Worm (Caenorhabditis elegans): ENCODE results near the gene lonp-2.

Gene lonp-2

DNA sequence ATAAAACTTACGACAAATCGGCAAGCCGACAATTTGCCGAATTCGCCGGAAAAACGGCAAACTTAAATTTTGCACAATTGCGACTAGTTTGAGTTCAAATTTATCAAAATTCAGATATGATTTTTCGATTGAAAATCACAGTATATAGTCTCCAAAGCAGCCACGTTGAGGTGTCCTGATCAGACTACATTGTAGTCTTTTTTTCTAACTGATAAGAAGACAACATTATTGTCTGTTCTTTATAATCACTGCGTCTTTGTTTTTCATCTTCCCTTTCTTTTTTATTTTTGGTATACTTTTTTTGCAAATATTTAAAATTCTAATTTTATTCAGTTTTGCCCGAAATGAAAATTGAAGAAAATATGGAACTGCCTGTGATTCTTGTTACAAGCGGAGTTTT is at the start of gene lonp-2, which contains the start of gene cest-12:
Gene lonp-2, plus strand, starts transcription at position 334 of the 400 bp plus-strand sequence.
Gene cest-12, minus strand, starts transcription at position 101 of the 400 bp plus-strand sequence.
- no peak for TF ChIP-seq lin-39 (tag; optimal IDR thresholded peaks at IDR 0.05)
- TF ChIP-seq unc-30 (tag; optimal IDR thresholded peaks at IDR 0.05) = no peak
- TF ChIP-seq nhr-20 (tag; optimal IDR thresholded peaks at IDR 0.05) = peak; percentile 20
- TF ChIP-seq nhr-84 (tag; optimal IDR thresholded peaks at IDR 0.05) = no peak
- TF ChIP-seq rnt-1 (tag; optimal IDR thresholded peaks at IDR 0.05) = no peak
- no peak for TF ChIP-seq ama-1 (optimal IDR thresholded peaks at IDR 0.05)
- no peak for TF ChIP-seq unc-62 (GFP tag; optimal IDR thresholded peaks at IDR 0.05)
- no peak for TF ChIP-seq ceh-88 (GFP tag; IDR thresholded peaks at IDR 0.05)
- no peak for TF ChIP-seq fkh-4 (tag; optimal IDR thresholded peaks at IDR 0.05; ENCODE audit: borderline replicate concordance)
- TF ChIP-seq pqm-1 (tag; optimal IDR thresholded peaks at IDR 0.05) = no peak
- no peak for TF ChIP-seq efl-1 (optimal IDR thresholded peaks at IDR 0.05)
- TF ChIP-seq efl-1 (GFP tag; optimal IDR thresholded peaks at IDR 0.05 in 1 of 2) = peak in 1 of 2 experiments; percentile 36
- TF ChIP-seq grh-1 (GFP tag; IDR thresholded peaks at IDR 0.05) = no peak

DNA sequence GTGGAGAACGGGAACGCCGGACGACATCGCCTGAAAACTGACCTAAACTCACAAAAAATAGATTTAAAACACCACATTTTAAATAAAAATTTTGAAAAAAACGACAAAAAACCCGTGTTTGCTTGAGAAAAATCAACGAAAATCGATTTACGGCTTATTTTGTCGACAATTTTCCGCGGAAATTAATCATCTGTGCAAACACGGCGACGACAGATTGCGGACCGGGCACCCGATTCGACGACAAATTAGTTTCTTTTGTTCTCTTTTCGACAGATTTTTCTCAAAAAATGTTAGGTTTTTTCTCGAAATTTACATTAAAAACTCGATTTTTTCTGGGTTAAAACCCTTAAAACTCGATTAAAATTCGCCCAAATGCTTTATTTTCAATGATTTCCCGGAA is 49.1 kb upstream of the lonp-2 start, which contains the start of gene arx-3:
Gene arx-3, minus strand, starts transcription at position 30 of the 400 bp plus-strand sequence.
- peak; percentile 23 to 25 (median 25) for TF ChIP-seq ceh-82 (tag; optimal IDR thresholded peaks at IDR 0.05)
- TF ChIP-seq isw-1 (GFP tag; IDR thresholded peaks at IDR 0.05) = peak; percentile 16; the same call in 1 of the 2 replicates
- peak; percentile 59 for TF ChIP-seq ceh-8 (GFP tag; optimal IDR thresholded peaks at IDR 0.05)
- peak; percentile 34 for TF ChIP-seq snpc-4 (tag; optimal IDR thresholded peaks at IDR 0.05)
- no peak for TF ChIP-seq tlp-1 (tag; optimal IDR thresholded peaks at IDR 0.05)
- peak; percentile 95 for TF ChIP-seq F16B12.6 (tag; optimal IDR thresholded peaks at IDR 0.05)
- peak; percentile 55 for TF ChIP-seq nhr-47 (tag; optimal IDR thresholded peaks at IDR 0.05)
- peak; percentile 26; the same call in 1 of the 2 replicates for TF ChIP-seq grh-1 (GFP tag; IDR thresholded peaks at IDR 0.05)
- peak; percentile 35 for TF ChIP-seq tbx-2 (tag; optimal IDR thresholded peaks at IDR 0.05)
- peak; percentile 42 for TF ChIP-seq C16A3.4 (tag; optimal IDR thresholded peaks at IDR 0.05)
- TF ChIP-seq unc-130 (tag; optimal IDR thresholded peaks at IDR 0.05) = peak; percentile 69
- TF ChIP-seq nhr-28 (tag; optimal IDR thresholded peaks at IDR 0.05) = no peak
- TF ChIP-seq elt-3 (tag; optimal IDR thresholded peaks at IDR 0.05) = no peak
- TF ChIP-seq jun-1 (tag; optimal IDR thresholded peaks at IDR 0.05) = no peak
- peak; percentile 63 for TF ChIP-seq snu-23 (GFP tag; optimal IDR thresholded peaks at IDR 0.05)
- TF ChIP-seq ets-5 (GFP tag; IDR thresholded peaks at IDR 0.05) = no peak
- peak; percentile 21 for TF ChIP-seq fkh-10 (GFP tag; optimal IDR thresholded peaks at IDR 0.05)
- no peak for TF ChIP-seq rnt-1 (tag; optimal IDR thresholded peaks at IDR 0.05)
- peak; percentile 23 for TF ChIP-seq lin-13 (GFP tag; optimal IDR thresholded peaks at IDR 0.05)
- peak; percentile 16 for TF ChIP-seq nhr-20 (tag; optimal IDR thresholded peaks at IDR 0.05)
- TF ChIP-seq lsy-2 (tag; optimal IDR thresholded peaks at IDR 0.05) = peak; percentile 57 to 62
- peak; percentile 50 for TF ChIP-seq swsn-7 (tag; optimal IDR thresholded peaks at IDR 0.05)
- peak; percentile 43 for TF ChIP-seq fkh-8 (tag; optimal IDR thresholded peaks at IDR 0.05)
- peak; percentile 36 for TF ChIP-seq mep-1 (tag; optimal IDR thresholded peaks at IDR 0.05)
- TF ChIP-seq ztf-11 (tag; optimal IDR thresholded peaks at IDR 0.05) = peak in 1 of 2 experiments; percentile 11
- TF ChIP-seq lin-15B (tag; optimal IDR thresholded peaks at IDR 0.05) = no peak
- TF ChIP-seq unc-86 (tag; optimal IDR thresholded peaks at IDR 0.05) = peak; percentile 52
- TF ChIP-seq nhr-76 (tag; optimal IDR thresholded peaks at IDR 0.05) = no peak
- TF ChIP-seq dsc-1 (tag; optimal IDR thresholded peaks at IDR 0.05) = peak; percentile 87
- TF ChIP-seq nhr-85 (tag) = peak; percentile 78
- peak; percentile 54 for TF ChIP-seq nhr-71 (tag; optimal IDR thresholded peaks at IDR 0.05)
- no peak for TF ChIP-seq ama-1 (optimal IDR thresholded peaks at IDR 0.05)
- peak; percentile 54 to 64 for TF ChIP-seq lin-35 (GFP tag; optimal IDR thresholded peaks at IDR 0.05)
- peak; percentile 42 to 65 (median 50) for TF ChIP-seq dpl-1 (GFP tag; optimal IDR thresholded peaks at IDR 0.05)
- no peak for TF ChIP-seq nhr-11 (tag; optimal IDR thresholded peaks at IDR 0.05)
- TF ChIP-seq nhr-19 (GFP tag; conservative IDR thresholded peaks at IDR 0.05) = peak; percentile 32
- TF ChIP-seq xbp-1 (tag; optimal IDR thresholded peaks at IDR 0.05) = peak; percentile 31
- TF ChIP-seq irx-1 (tag; optimal IDR thresholded peaks at IDR 0.05) = peak; percentile 21
- TF ChIP-seq efl-1 (optimal IDR thresholded peaks at IDR 0.05) = peak; percentile 60 to 70
- peak; percentile 63 to 96 for TF ChIP-seq efl-1 (GFP tag; optimal IDR thresholded peaks at IDR 0.05 in 1 of 2)
- peak; percentile 79 for TF ChIP-seq fkh-4 (tag; optimal IDR thresholded peaks at IDR 0.05; ENCODE audit: borderline replicate concordance)
- no peak for TF ChIP-seq nhr-237 (tag; optimal IDR thresholded peaks at IDR 0.05)
- TF ChIP-seq nhr-90 (tag; optimal IDR thresholded peaks at IDR 0.05; ENCODE audit: poor library complexity) = peak; percentile 7
- peak; percentile 73 for TF ChIP-seq vab-15 (tag; optimal IDR thresholded peaks at IDR 0.05)
- no peak for TF ChIP-seq sox-4 (tag; optimal IDR thresholded peaks at IDR 0.05)
